Fruit fly (Drosophila melanogaster) whole organism, adult: ENCODE data around the gene witty.
A peak's percentile ranks its signal among the peaks of the same experiment; 100 is the strongest.

Experiments used
- CG11617 ChIP-seq: fragments of 200-800 bp; sonication (Bioruptor generic); optimal IDR thresholded peaks from 2 replicates; lab custom pipeline; 2017; ENCODE audit warnings: mild to moderate bottlenecking, missing biosample characterization, missing genetic modification reagents, missing genetic modification characterization
- CG12768 ChIP-seq: fragments of 200-800 bp; sonication (Bioruptor generic); optimal IDR thresholded peaks from 2 replicates; lab custom pipeline; 2017; ENCODE audit warnings: missing biosample characterization, missing genetic modification characterization, mild to moderate bottlenecking, moderate library complexity, missing genetic modification reagents
- CG14711 ChIP-seq: fragments of 200-800 bp; sonication (Bioruptor generic); optimal IDR thresholded peaks from 2 replicates; lab custom pipeline; 2018; ENCODE audit warnings: missing biosample characterization, mild to moderate bottlenecking, missing genetic modification characterization, moderate library complexity
- CG1620 ChIP-seq: fragments of 200-800 bp; sonication (Bioruptor generic); optimal IDR thresholded peaks from 2 replicates; lab custom pipeline; 2016; ENCODE audit warnings: missing biosample characterization, missing genetic modification characterization
- CG33017 ChIP-seq: fragments of 200-800 bp; sonication (Bioruptor generic); optimal IDR thresholded peaks from 2 replicates; lab custom pipeline; 2018; ENCODE audit warnings: missing biosample characterization, mild to moderate bottlenecking, missing genetic modification characterization, moderate library complexity
- CG5204 ChIP-seq: fragments of 200-800 bp; sonication (Bioruptor generic); optimal IDR thresholded peaks from 2 replicates; lab custom pipeline; 2016; ENCODE audit warnings: missing biosample characterization, missing genetic modification characterization
- CG7045 ChIP-seq: fragments of 200-800 bp; sonication (Bioruptor generic); optimal IDR thresholded peaks from 2 replicates; lab custom pipeline; 2017; ENCODE audit warnings: missing biosample characterization, mild to moderate bottlenecking, missing genetic modification characterization
- CG7101 ChIP-seq: fragments of 200-800 bp; sonication (Bioruptor generic); optimal IDR thresholded peaks from 2 replicates; lab custom pipeline; 2018; ENCODE audit warnings: missing biosample characterization, mild to moderate bottlenecking, missing genetic modification characterization, moderate library complexity
- Clk ChIP-seq: fragments of 200-800 bp; sonication (Bioruptor generic); optimal IDR thresholded peaks from 2 replicates; lab custom pipeline; 2017; ENCODE audit warnings: missing biosample characterization, missing genetic modification characterization
- Crg-1 ChIP-seq: fragments of 200-800 bp; sonication (Bioruptor generic); optimal IDR thresholded peaks from 2 replicates; lab custom pipeline; 2016; ENCODE audit warnings: missing biosample characterization, missing genetic modification characterization
- Hr96 ChIP-seq: fragments of 200-800 bp; sonication (Bioruptor generic); optimal IDR thresholded peaks from 2 replicates; lab custom pipeline; 2016; ENCODE audit warnings: missing biosample characterization, missing genetic modification characterization
- Mnt ChIP-seq: fragments of 200-800 bp; sonication (Bioruptor generic); optimal IDR thresholded peaks from 2 replicates; lab custom pipeline; 2016; ENCODE audit warnings: missing biosample characterization, mild to moderate bottlenecking, missing genetic modification characterization
- bab1 ChIP-seq: fragments of 200-800 bp; sonication (Bioruptor generic); optimal IDR thresholded peaks from 3 replicates; lab custom pipeline; 2019; ENCODE audit warnings: missing biosample characterization, mild to moderate bottlenecking, missing genetic modification characterization, moderate library complexity
- cic ChIP-seq: fragments of 200-800 bp; sonication (Bioruptor generic); optimal IDR thresholded peaks from 2 replicates; lab custom pipeline; 2017; ENCODE audit warnings: missing biosample characterization, mild to moderate bottlenecking, missing genetic modification characterization, moderate library complexity
- cnc ChIP-seq, 2 experiments: fragments of >200 bp; optimal IDR thresholded peaks; 2 replicates each; lab custom pipeline; 2017
- kay ChIP-seq: fragments of 200-800 bp; sonication (Bioruptor generic); peaks from one replicate; lab custom pipeline; 2016; ENCODE audit warnings: missing biosample characterization, missing genetic modification characterization, borderline replicate concordance
- ovo ChIP-seq: fragments of 200-800 bp; sonication (Bioruptor generic); optimal IDR thresholded peaks from 2 replicates; lab custom pipeline; 2016; ENCODE audit warnings: missing biosample characterization, missing genetic modification characterization
- pad ChIP-seq: fragments of 200-800 bp; sonication (Bioruptor generic); optimal IDR thresholded peaks from 3 replicates; lab custom pipeline; 2017; ENCODE audit warnings: missing biosample characterization, missing genetic modification characterization, mild to moderate bottlenecking, moderate library complexity, missing genetic modification reagents
- tj ChIP-seq: fragments of 200-800 bp; sonication (Bioruptor generic); optimal IDR thresholded peaks from 3 replicates; lab custom pipeline; 2017; ENCODE audit warnings: missing biosample characterization, mild to moderate bottlenecking, missing genetic modification characterization, moderate library complexity
- toe ChIP-seq: fragments of 200-800 bp; sonication (Bioruptor generic); optimal IDR thresholded peaks from 2 replicates; lab custom pipeline; 2016; ENCODE audit warnings: missing biosample characterization, missing genetic modification characterization

The witty gene

DNA sequence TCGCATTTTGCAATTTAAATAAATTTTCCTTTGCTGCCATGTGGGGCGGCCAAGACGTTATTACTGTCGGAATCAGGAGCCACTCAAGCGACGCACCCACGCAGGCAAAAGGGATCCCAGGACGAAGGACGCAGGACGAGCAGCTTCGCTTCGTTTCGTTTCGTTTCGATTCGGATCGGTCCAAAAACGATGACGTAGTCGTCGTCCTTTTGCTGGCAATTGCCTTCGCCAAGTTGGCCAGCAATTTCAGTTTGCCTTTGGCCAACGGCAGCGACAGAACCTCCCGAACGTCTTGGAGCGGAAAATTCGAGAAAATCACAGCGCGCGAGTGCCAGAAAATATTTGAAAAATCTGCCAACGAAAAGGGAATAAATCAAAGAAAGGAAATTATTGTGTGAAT is at the start of gene witty:
Gene witty (plus strand): TSS at position 249 of the 400 bp plus-strand sequence.
- TF ChIP-seq cnc (optimal IDR thresholded peaks at IDR 0.05; lab: Kevin White, UChicago), result no peak

DNA sequence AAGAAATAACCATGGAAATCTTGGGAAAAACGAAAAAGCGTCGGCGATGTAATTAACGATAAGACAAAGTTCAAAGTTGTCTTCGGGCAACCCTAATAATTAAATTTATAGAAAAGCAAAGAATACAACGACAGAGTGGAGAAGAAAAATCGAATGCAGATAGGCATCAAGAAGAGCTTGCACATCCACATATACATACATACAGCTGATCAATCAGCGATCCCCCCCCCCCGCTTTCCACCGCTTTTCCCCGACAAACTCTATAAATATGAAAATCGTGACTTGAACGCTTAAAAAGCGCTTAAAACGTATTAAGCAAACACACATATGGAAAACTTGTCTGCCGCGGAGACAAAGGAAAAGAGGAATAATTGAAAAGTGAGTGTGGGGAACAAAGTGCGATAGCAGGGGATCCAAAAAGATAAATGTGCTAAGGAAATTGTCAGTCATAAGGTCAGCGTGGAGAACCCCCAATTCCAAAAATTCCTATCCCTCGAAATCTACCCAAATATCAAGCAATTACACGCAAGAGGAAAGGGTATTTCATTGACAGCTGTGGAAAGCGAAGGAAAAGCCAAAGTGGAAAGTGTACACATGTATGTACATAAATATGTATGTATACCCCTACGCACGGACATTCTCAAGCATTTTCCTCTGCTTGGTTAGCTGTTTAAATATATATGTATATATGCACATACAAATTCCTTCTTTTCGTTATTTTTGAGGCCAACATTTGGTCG is 48.6 kb upstream of the witty start:
- TF ChIP-seq Clk (GFP tag; lab: Kevin White, UChicago) (no peak), CG11617 (GFP tag; lab: Kevin White, UChicago) (no peak), cic (no peak), toe (GFP tag; lab: Kevin White, UChicago) (no peak), Mnt (GFP tag; lab: Kevin White, UChicago) (no peak), CG5204 (no peak), CG7101 (tag; lab: Kevin White, UChicago) (no peak), pad (GFP tag; lab: Kevin White, UChicago) (no peak), cnc (optimal IDR thresholded peaks at IDR 0.05; lab: Kevin White, UChicago) (no peak), CG1620 (no peak), CG14711 (tag; lab: Kevin White, UChicago) (no peak), bab1 (GFP tag; lab: Kevin White, UChicago) (no peak)

DNA sequence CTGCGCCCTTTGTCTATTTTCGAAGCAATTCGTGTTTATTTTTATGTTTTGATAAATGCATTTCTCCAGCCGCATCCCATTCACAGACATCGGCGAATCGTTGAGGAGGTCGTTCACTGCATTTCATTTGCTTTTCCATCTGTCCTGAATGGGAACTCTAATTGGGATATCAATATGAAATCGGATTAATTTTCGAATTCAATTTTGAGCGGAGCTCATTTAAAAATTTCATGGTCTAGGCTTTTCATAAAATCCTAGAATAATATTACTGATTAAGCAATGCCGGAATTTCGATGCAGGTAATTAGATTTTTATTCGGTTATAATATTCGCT is 48.0 kb upstream of the witty start:
- TF ChIP-seq pad (GFP tag; lab: Kevin White, UChicago) (no peak), CG33017 (tag; lab: Kevin White, UChicago) (no peak), Mnt (GFP tag; lab: Kevin White, UChicago) (no peak), kay (GFP tag; lab: Kevin White, UChicago) (no peak), ovo (GFP tag; lab: Kevin White, UChicago) (no peak), toe (GFP tag; lab: Kevin White, UChicago) (no peak), CG12768 (GFP tag; lab: Kevin White, UChicago) (no peak), cnc (optimal IDR thresholded peaks at IDR 0.05; lab: Kevin White, UChicago) (no peak), tj (GFP tag; lab: Kevin White, UChicago) (no peak), Hr96 (GFP tag; lab: Kevin White, UChicago) (no peak), CG7101 (tag; lab: Kevin White, UChicago) (no peak), CG5204 (no peak)

- TF ChIP-seq pad (GFP tag; lab: Kevin White, UChicago) (no peak), CG11617 (GFP tag; lab: Kevin White, UChicago) (no peak), Clk (GFP tag; lab: Kevin White, UChicago) (no peak), Crg-1 (GFP tag; lab: Kevin White, UChicago) (no peak), CG1620 (no peak), tj (GFP tag; lab: Kevin White, UChicago) (no peak), kay (GFP tag; lab: Kevin White, UChicago) (peak; percentile 65), CG7045 (GFP tag; lab: Kevin White, UChicago) (peak; percentile 3), cic (no peak), CG12768 (GFP tag; lab: Kevin White, UChicago) (no peak), CG5204 (no peak), ovo (GFP tag; lab: Kevin White, UChicago) (no peak), CG14711 (tag; lab: Kevin White, UChicago) (no peak)
Measured at dm6 chr2L:8290653-8291233, 47.3 kb upstream of the witty start.

DNA sequence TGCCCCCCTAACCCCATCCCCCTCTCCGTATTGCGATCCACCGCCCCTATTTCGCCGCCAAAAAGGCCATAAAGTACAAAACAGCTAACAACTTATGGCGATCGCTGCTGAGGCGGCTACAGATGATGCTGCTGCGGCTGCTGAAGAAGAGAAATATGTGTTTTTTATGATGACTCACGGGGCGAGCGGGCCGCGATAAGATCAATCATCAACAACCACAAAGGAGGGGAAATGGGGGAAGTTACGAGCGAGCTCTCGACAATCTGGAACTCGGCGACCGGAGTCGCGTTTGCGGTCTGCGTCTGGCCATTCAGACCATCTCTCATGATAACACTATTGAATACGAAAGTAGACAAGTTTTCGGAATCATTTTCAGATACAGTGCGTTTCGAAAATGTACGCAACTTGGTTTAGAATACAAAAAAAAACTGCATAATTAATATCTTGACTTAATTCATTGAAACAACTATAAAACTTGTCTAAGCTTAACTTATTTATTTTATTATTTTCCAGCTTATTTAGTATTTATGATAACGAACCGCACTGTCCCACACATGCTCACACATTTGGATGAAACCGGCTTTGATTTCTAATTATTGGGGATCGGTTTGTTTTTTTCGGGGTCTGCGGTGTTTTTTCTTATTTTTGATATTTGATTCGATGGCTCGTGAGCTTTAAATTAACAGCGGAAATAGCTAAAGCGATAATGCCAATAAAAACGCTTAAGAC is 45.8 kb upstream of the witty start:
- no peak for TF ChIP-seq tj (GFP tag; lab: Kevin White, UChicago)
- no peak for TF ChIP-seq ovo (GFP tag; lab: Kevin White, UChicago)
- TF ChIP-seq CG14711 (tag; lab: Kevin White, UChicago), result no peak
- TF ChIP-seq pad (GFP tag; lab: Kevin White, UChicago), result no peak
- no peak for TF ChIP-seq toe (GFP tag; lab: Kevin White, UChicago)
- TF ChIP-seq cnc (optimal IDR thresholded peaks at IDR 0.05; lab: Kevin White, UChicago), result no peak
- no peak for TF ChIP-seq CG7045 (GFP tag; lab: Kevin White, UChicago)
- TF ChIP-seq kay (GFP tag; lab: Kevin White, UChicago), result peak; percentile 59
- TF ChIP-seq CG7101 (tag; lab: Kevin White, UChicago), result peak; percentile 3
- no peak for TF ChIP-seq CG11617 (GFP tag; lab: Kevin White, UChicago)
- peak; percentile 27 for TF ChIP-seq bab1 (GFP tag; lab: Kevin White, UChicago)

- TF ChIP-seq cic, result no peak
- no peak for TF ChIP-seq CG33017 (tag; lab: Kevin White, UChicago)
- no peak for TF ChIP-seq CG5204
- no peak for TF ChIP-seq bab1 (GFP tag; lab: Kevin White, UChicago)
Measured at dm6 chr2L:8293449-8293848, 44.6 kb upstream of the witty start.
